Worm (Caenorhabditis elegans) whole organism, L2 larva: ENCODE data around the gene ins-13.

Experiments used
- C34F6.9 ChIP-seq: fragments of 150-350 bp; optimal IDR thresholded peaks from 2 replicates; lab custom pipeline; 2014; ENCODE audit warnings: missing biosample characterization, missing genetic modification characterization
- F13H6.1 ChIP-seq: sonication (generic microtip); optimal IDR thresholded peaks from 2 replicates; lab custom pipeline; 2016; ENCODE audit warnings: missing genetic modification characterization, missing compliant biosample characterization
- Y55F3AM.14 ChIP-seq: fragments of 200-800 bp; sonication (Bioruptor generic); optimal IDR thresholded peaks from 2 replicates; lab custom pipeline; 2018; ENCODE audit warnings: mild to moderate bottlenecking, missing genetic modification characterization, missing compliant biosample characterization
- ama-1 ChIP-seq: fragments of 150-350 bp; optimal IDR thresholded peaks from 2 replicates; lab custom pipeline; 2018; ENCODE audit warnings: inconsistent platforms
- crh-2 ChIP-seq: sonication (generic microtip); optimal IDR thresholded peaks from 2 replicates; lab custom pipeline; 2017; ENCODE audit warnings: missing biosample characterization, missing genetic modification characterization
- dmd-4 ChIP-seq: sonication (generic microtip); optimal IDR thresholded peaks from 2 replicates; lab custom pipeline; 2017; ENCODE audit warnings: missing biosample characterization, missing genetic modification characterization
- egl-27 ChIP-seq: sonication (generic microtip); optimal IDR thresholded peaks from 3 replicates; lab custom pipeline; 2017; ENCODE audit warnings: missing biosample characterization, missing genetic modification reagents, missing genetic modification characterization
- elt-3 ChIP-seq: sonication (generic microtip); optimal IDR thresholded peaks from 2 replicates; lab custom pipeline; 2017; ENCODE audit warnings: missing biosample characterization, missing genetic modification characterization
- fos-1 ChIP-seq: fragments of 150-350 bp; optimal IDR thresholded peaks from 2 replicates; lab custom pipeline; 2014; ENCODE audit warnings: missing biosample characterization, missing genetic modification characterization
- gmeb-1 ChIP-seq: fragments of 150-350 bp; optimal IDR thresholded peaks from 2 replicates; lab custom pipeline; 2014; ENCODE audit warnings: missing biosample characterization, missing genetic modification characterization
- lin-13 ChIP-seq: fragments of 150-350 bp; optimal IDR thresholded peaks from 2 replicates; lab custom pipeline; 2014; ENCODE audit warnings: missing biosample characterization, missing genetic modification reagents, missing genetic modification characterization
- lin-39 ChIP-seq: fragments of 150-350 bp; optimal IDR thresholded peaks from 2 replicates; lab custom pipeline; 2014; ENCODE audit warnings: missing biosample characterization, missing genetic modification reagents, missing genetic modification characterization
- lsy-2 ChIP-seq, 2 experiments: fragments of 150-350 bp in 1 of 2; sonication (generic microtip) in 1 of 2; optimal IDR thresholded peaks; 2 replicates each; lab custom pipeline; 2014 to 2017; ENCODE audit warnings: missing biosample characterization in 2 of 2, missing genetic modification characterization in 2 of 2
- mbf-1 ChIP-seq: sonication (generic microtip); optimal IDR thresholded peaks from 2 replicates; lab custom pipeline; 2017; ENCODE audit warnings: missing biosample characterization, missing genetic modification characterization
- nhr-10 ChIP-seq: sonication (generic microtip); optimal IDR thresholded peaks from 2 replicates; lab custom pipeline; 2017; ENCODE audit warnings: missing biosample characterization, missing genetic modification characterization
- nhr-11 ChIP-seq: fragments of 150-350 bp; optimal IDR thresholded peaks from 2 replicates; lab custom pipeline; 2014; ENCODE audit warnings: missing biosample characterization, missing genetic modification characterization
- nhr-129 ChIP-seq: fragments of 150-350 bp; optimal IDR thresholded peaks from 2 replicates; lab custom pipeline; 2014; ENCODE audit warnings: missing biosample characterization, missing genetic modification characterization
- nhr-21 ChIP-seq: fragments of 150-350 bp; optimal IDR thresholded peaks from 2 replicates; lab custom pipeline; 2014; ENCODE audit warnings: missing biosample characterization, missing genetic modification characterization
- nhr-23 ChIP-seq: fragments of 150-350 bp; optimal IDR thresholded peaks from 2 replicates; lab custom pipeline; 2014; ENCODE audit warnings: missing biosample characterization, missing genetic modification reagents, missing genetic modification characterization
- nhr-25 ChIP-seq: fragments of 150-350 bp; sonication (generic microtip); optimal IDR thresholded peaks from 3 replicates; lab custom pipeline; 2014; ENCODE audit warnings: missing biosample characterization, missing genetic modification characterization
- nhr-77 ChIP-seq: fragments of 150-350 bp; optimal IDR thresholded peaks from 2 replicates; lab custom pipeline; 2014; ENCODE audit warnings: missing biosample characterization, missing genetic modification characterization
- peb-1 ChIP-seq: fragments of 150-350 bp; optimal IDR thresholded peaks from 2 replicates; lab custom pipeline; 2014; ENCODE audit warnings: missing biosample characterization, missing genetic modification characterization
- sem-4 ChIP-seq: fragments of 150-350 bp; optimal IDR thresholded peaks from 2 replicates; lab custom pipeline; 2014; ENCODE audit warnings: missing biosample characterization, missing genetic modification reagents, missing genetic modification characterization
- skn-1 ChIP-seq: sonication (generic microtip); optimal IDR thresholded peaks from 2 replicates; lab custom pipeline; 2017; ENCODE audit warnings: missing biosample characterization, missing genetic modification characterization
- sma-3 ChIP-seq: sonication (generic microtip); optimal IDR thresholded peaks from 2 replicates; lab custom pipeline; 2016; ENCODE audit warnings: missing genetic modification reagents, missing genetic modification characterization, missing compliant biosample characterization
- sma-9 ChIP-seq, 2 experiments: fragments of 150-350 bp in 1 of 2; sonication (generic microtip) in 1 of 2; optimal IDR thresholded peaks; 2 replicates each; lab custom pipeline; 2014 to 2016; ENCODE audit warnings: missing genetic modification characterization in 2 of 2, mild to moderate bottlenecking in 1 of 2, missing biosample characterization in 1 of 2, missing compliant biosample characterization in 1 of 2, missing genetic modification reagents in 1 of 2, moderate library complexity in 1 of 2
- snpc-4 ChIP-seq: fragments of 150-350 bp; optimal IDR thresholded peaks from 2 replicates; lab custom pipeline; 2014; ENCODE audit warnings: missing biosample characterization, missing genetic modification characterization
- unc-39 ChIP-seq: fragments of 150-350 bp; optimal IDR thresholded peaks from 2 replicates; lab custom pipeline; 2014; ENCODE audit warnings: missing biosample characterization, missing genetic modification characterization
- zag-1 ChIP-seq: fragments of 150-350 bp; optimal IDR thresholded peaks from 2 replicates; lab custom pipeline; 2014; ENCODE audit warnings: missing biosample characterization, missing genetic modification characterization
- ztf-1 ChIP-seq: fragments of 200-800 bp; sonication (Bioruptor generic); conservative IDR thresholded peaks from 2 replicates; pipeline ENCODE4 v1.3.6; 2022; ENCODE audit warnings: missing genetic modification characterization, missing compliant biosample characterization
- ztf-11 ChIP-seq: sonication (generic microtip); optimal IDR thresholded peaks from 2 replicates; lab custom pipeline; 2017; ENCODE audit warnings: missing biosample characterization, missing genetic modification characterization

Gene ins-13

ce11 chrII:5572082-5572746 lies 27.6 kb upstream of the ins-13 start:
- TF ChIP-seq skn-1 (tag; lab: Kevin White, UChicago) (peak; percentile 79), sem-4 (tag; lab: Kevin White, UChicago) (no peak), crh-2 (peak; percentile 67), nhr-129 (tag; lab: Kevin White, UChicago) (peak; percentile 47), nhr-25 (tag; lab: Kevin White, UChicago) (peak; percentile 61), sma-3 (GFP tag; lab: Kevin White, UChicago) (peak; percentile 69), lin-39 (no peak), nhr-10 (tag; lab: Kevin White, UChicago) (peak; percentile 77), peb-1 (tag; lab: Kevin White, UChicago) (no peak), nhr-21 (tag; lab: Kevin White, UChicago) (peak; percentile 83), C34F6.9 (tag; lab: Kevin White, UChicago) (peak; percentile 24), sma-9 (GFP tag; optimal IDR thresholded peaks at IDR 0.05; lab: Kevin White, UChicago) (peak; percentile 85), sma-9 (tag; optimal IDR thresholded peaks at IDR 0.05; lab: Kevin White, UChicago) (no peak), ztf-1 (GFP tag; lab: Robert Waterston, UW) (no peak), lsy-2 (tag; optimal IDR thresholded peaks at IDR 0.05; lab: Kevin White, UChicago) (peak in 1 of 2 experiments; percentile 59), F13H6.1 (tag; lab: Kevin White, UChicago) (peak; percentile 61)
- TF ChIP-seq, all 48 proteins: peak for 11

- TF ChIP-seq lin-13 (GFP tag; lab: Kevin White, UChicago) (no peak), mbf-1 (tag; lab: Kevin White, UChicago) (no peak), F13H6.1 (tag; lab: Kevin White, UChicago) (no peak), snpc-4 (tag; lab: Kevin White, UChicago) (no peak), sma-9 (GFP tag; optimal IDR thresholded peaks at IDR 0.05; lab: Kevin White, UChicago) (peak; percentile 5), sma-9 (tag; optimal IDR thresholded peaks at IDR 0.05; lab: Kevin White, UChicago) (no peak), gmeb-1 (tag; lab: Kevin White, UChicago) (no peak)
- TF ChIP-seq, all 48 proteins: peak for 1
Observed at ce11 chrII:5570272-5570671, 25.6 kb upstream of the ins-13 start, which contains the start of the genes C17C3.1 and C17C3.15. Gene C17C3.1, plus strand, starts transcription at chrII:5570572. Gene C17C3.15, plus strand, starts transcription at chrII:5570654.

- TF ChIP-seq nhr-77 (tag; lab: Kevin White, UChicago) (no peak), unc-39 (tag; lab: Kevin White, UChicago) (no peak), lsy-2 (tag; optimal IDR thresholded peaks at IDR 0.05; lab: Kevin White, UChicago) (no peak), sem-4 (tag; lab: Kevin White, UChicago) (no peak), Y55F3AM.14 (GFP tag; lab: Kevin White, UChicago) (no peak), dmd-4 (no peak)
Observed at ce11 chrII:5565082-5565623, 20.5 kb upstream of the ins-13 start.

- TF ChIP-seq ztf-11 (tag; lab: Kevin White, UChicago) (no peak), fos-1 (peak; percentile 19), Y55F3AM.14 (GFP tag; lab: Kevin White, UChicago) (no peak), sma-9 (GFP tag; optimal IDR thresholded peaks at IDR 0.05; lab: Kevin White, UChicago) (peak; percentile 17), sma-9 (tag; optimal IDR thresholded peaks at IDR 0.05; lab: Kevin White, UChicago) (no peak), skn-1 (tag; lab: Kevin White, UChicago) (peak; percentile 6)
Observed at ce11 chrII:5561392-5561791, 16.7 kb upstream of the ins-13 start, which contains the start of gene C17C3.3. Gene C17C3.3, plus strand, starts transcription at chrII:5561737.

- TF ChIP-seq zag-1 (no peak), gmeb-1 (tag; lab: Kevin White, UChicago) (peak; percentile 38), crh-2 (peak; percentile 14), ama-1 (lab: Kevin White, UChicago) (no peak), sma-9 (GFP tag; optimal IDR thresholded peaks at IDR 0.05; lab: Kevin White, UChicago) (peak; percentile 60), sma-9 (tag; optimal IDR thresholded peaks at IDR 0.05; lab: Kevin White, UChicago) (no peak), Y55F3AM.14 (GFP tag; lab: Kevin White, UChicago) (no peak), egl-27 (tag; lab: Kevin White, UChicago) (no peak)
Observed at ce11 chrII:5557134-5557533, 12.5 kb upstream of the ins-13 start.

ce11 chrII:5556431-5556830 lies 11.8 kb upstream of the ins-13 start, which contains the start of gene ins-11:
Gene ins-11, plus strand, starts transcription at chrII:5556731.
- TF ChIP-seq mbf-1 (tag; lab: Kevin White, UChicago) (no peak), F13H6.1 (tag; lab: Kevin White, UChicago) (no peak), ama-1 (lab: Kevin White, UChicago) (no peak), lin-39 (no peak), peb-1 (tag; lab: Kevin White, UChicago) (no peak), nhr-11 (tag; lab: Kevin White, UChicago) (no peak), elt-3 (tag; lab: Kevin White, UChicago) (no peak), nhr-23 (tag; lab: Kevin White, UChicago) (no peak), crh-2 (no peak)
